Worm (Caenorhabditis elegans) whole organism, young adult: ENCODE results near the gene Y55F3BL.6.

Experiments used
- B0019.2 ChIP-seq: fragments of 200-800 bp; sonication (Bioruptor generic); conservative IDR thresholded peaks from 2 replicates; pipeline ENCODE4 v1.3.6; 2022; ENCODE audit warnings: missing genetic modification reagents, missing genetic modification characterization, missing compliant biosample characterization
- B0336.3 ChIP-seq: fragments of 200-800 bp; sonication (Bioruptor generic); IDR thresholded peaks from 2 replicates; pipeline ENCODE4 v1.3.6; 2022; ENCODE audit warnings: missing genetic modification characterization, missing compliant biosample characterization
- D2030.7 ChIP-seq: fragments of 200-800 bp; sonication (Bioruptor generic); IDR thresholded peaks from 2 replicates; pipeline ENCODE4 v1.3.6; 2022; ENCODE audit warnings: missing genetic modification reagents, missing genetic modification characterization, missing compliant biosample characterization
- F33H1.4 ChIP-seq: fragments of 200-800 bp; sonication (Bioruptor generic); IDR thresholded peaks from 2 replicates; pipeline ENCODE4 v1.3.6; 2022; ENCODE audit warnings: missing genetic modification reagents, missing genetic modification characterization, missing compliant biosample characterization
- F37B4.10 ChIP-seq: fragments of 200-800 bp; sonication (Bioruptor generic); IDR thresholded peaks from 2 replicates; pipeline ENCODE4 v1.3.6; 2022; ENCODE audit warnings: missing genetic modification characterization, missing compliant biosample characterization
- T26A5.8 ChIP-seq: sonication (generic microtip); optimal IDR thresholded peaks from 2 replicates; lab custom pipeline; 2016; ENCODE audit warnings: missing genetic modification characterization, missing compliant biosample characterization
- Y53G8AR.9 ChIP-seq: fragments of 200-800 bp; sonication (Bioruptor generic); conservative IDR thresholded peaks from 2 replicates; pipeline ENCODE4 v1.3.6; 2022; ENCODE audit warnings: missing genetic modification reagents, missing genetic modification characterization, missing compliant biosample characterization
- Y56A3A.18 ChIP-seq: fragments of 200-800 bp; sonication (Bioruptor generic); IDR thresholded peaks from 2 replicates; pipeline ENCODE4 v1.3.6; 2022; ENCODE audit warnings: missing genetic modification reagents, missing genetic modification characterization, missing compliant biosample characterization
- Y95B8A.8 ChIP-seq: fragments of 200-800 bp; sonication (Bioruptor generic); IDR thresholded peaks from 2 replicates; pipeline ENCODE4 v1.3.6; 2022; ENCODE audit warnings: missing genetic modification reagents, missing genetic modification characterization, missing compliant biosample characterization
- atf-7 ChIP-seq: sonication (generic microtip); optimal IDR thresholded peaks from 2 replicates; lab custom pipeline; 2017; ENCODE audit warnings: mild to moderate bottlenecking, missing genetic modification characterization, missing compliant biosample characterization
- attf-3 ChIP-seq: fragments of 200-800 bp; sonication (Bioruptor generic); conservative IDR thresholded peaks from 2 replicates; pipeline ENCODE4 v1.3.6; 2022; ENCODE audit warnings: missing genetic modification reagents, missing genetic modification characterization, missing compliant biosample characterization
- attf-5 ChIP-seq: fragments of 200-800 bp; sonication (Bioruptor generic); optimal IDR thresholded peaks from 2 replicates; lab custom pipeline; 2018; ENCODE audit warnings: mild to moderate bottlenecking, missing genetic modification characterization, missing compliant biosample characterization
- cebp-1 ChIP-seq, 2 experiments: fragments of 200-800 bp in 1 of 2; sonication (Bioruptor generic) in 1 of 2; sonication (generic microtip) in 1 of 2; IDR thresholded peaks in 1 of 2; optimal IDR thresholded peaks in 1 of 2; 2 replicates each; pipeline versions ENCODE4 v1.3.6 to Lab custom; 2017 to 2022; ENCODE audit warnings: missing compliant biosample characterization in 2 of 2, missing genetic modification characterization in 2 of 2, mild to moderate bottlenecking in 1 of 2, missing genetic modification reagents in 1 of 2, moderate library complexity in 1 of 2
- ceh-79 ChIP-seq: sonication (generic microtip); optimal IDR thresholded peaks from 2 replicates; lab custom pipeline; 2017; ENCODE audit warnings: mild to moderate bottlenecking, missing genetic modification characterization, missing compliant biosample characterization
- die-1 ChIP-seq: sonication (generic microtip); optimal IDR thresholded peaks from 2 replicates; lab custom pipeline; 2016; ENCODE audit warnings: missing genotype, mild to moderate bottlenecking, missing genetic modification characterization, missing compliant biosample characterization
- dox-1 ChIP-seq: fragments of 200-800 bp; sonication (Bioruptor generic); IDR thresholded peaks from 2 replicates; pipeline ENCODE4 v1.3.6; 2022; ENCODE audit warnings: missing genetic modification reagents, missing genetic modification characterization, missing compliant biosample characterization
- efl-1 ChIP-seq: fragments of 150-350 bp; optimal IDR thresholded peaks from 2 replicates; lab custom pipeline; 2014; ENCODE audit warnings: missing biosample characterization, missing genetic modification reagents, missing genetic modification characterization
- egl-44 ChIP-seq: fragments of 200-800 bp; sonication (Bioruptor generic); IDR thresholded peaks from 2 replicates; pipeline ENCODE4 v1.3.6; 2022; ENCODE audit warnings: missing genetic modification reagents, missing genetic modification characterization, missing compliant biosample characterization
- ets-4 ChIP-seq: fragments of 200-800 bp; sonication (Bioruptor generic); optimal IDR thresholded peaks from 2 replicates; lab custom pipeline; 2018; ENCODE audit warnings: mild to moderate bottlenecking, missing genetic modification characterization, missing compliant biosample characterization
- gei-17 ChIP-seq: fragments of 200-800 bp; sonication (Bioruptor generic); optimal IDR thresholded peaks from 2 replicates; lab custom pipeline; 2018; ENCODE audit warnings: mild to moderate bottlenecking, missing genetic modification characterization, missing compliant biosample characterization
- him-1 ChIP-seq: sonication (generic microtip); optimal IDR thresholded peaks from 2 replicates; lab custom pipeline; 2016; ENCODE audit warnings: missing genotype, missing genetic modification reagents, missing genetic modification characterization, missing compliant biosample characterization
- hlh-26 ChIP-seq: fragments of 200-800 bp; sonication (Bioruptor generic); conservative IDR thresholded peaks from 2 replicates; pipeline ENCODE4 v1.3.6; 2022; ENCODE audit warnings: missing genetic modification reagents, missing genetic modification characterization, missing compliant biosample characterization
- hmg-20 ChIP-seq: fragments of 200-800 bp; sonication (Bioruptor generic); IDR thresholded peaks from 2 replicates; pipeline ENCODE4 v1.3.6; 2022; ENCODE audit warnings: missing genetic modification reagents, missing genetic modification characterization, missing compliant biosample characterization
- hsf-1 ChIP-seq: fragments of 200-800 bp; sonication (Bioruptor generic); IDR thresholded peaks from 2 replicates; pipeline ENCODE4 v1.3.6; 2022; ENCODE audit warnings: missing genetic modification reagents, missing genetic modification characterization, missing compliant biosample characterization
- lag-1 ChIP-seq: fragments of 200-800 bp; sonication (Bioruptor generic); IDR thresholded peaks from 2 replicates; pipeline ENCODE4 v1.3.6; 2022; ENCODE audit warnings: missing genetic modification reagents, missing genetic modification characterization, missing compliant biosample characterization
- let-526 ChIP-seq: fragments of 200-800 bp; sonication (Bioruptor generic); IDR thresholded peaks from 2 replicates; pipeline ENCODE4 v1.3.6; 2022; ENCODE audit warnings: missing genetic modification reagents, missing genetic modification characterization, missing compliant biosample characterization
- lin-35 ChIP-seq, 3 experiments: fragments of 150-350 bp in 2 of 3; sonication (generic microtip) in 1 of 3; optimal IDR thresholded peaks; 2 replicates each; lab custom pipeline; 2014 to 2018; ENCODE audit warnings: missing biosample characterization in 3 of 3, missing genetic modification characterization in 3 of 3, missing genetic modification reagents in 3 of 3
- lin-54 ChIP-seq: fragments of 200-800 bp; sonication (Bioruptor generic); optimal IDR thresholded peaks from 2 replicates; lab custom pipeline; 2018; ENCODE audit warnings: mild to moderate bottlenecking, missing genetic modification characterization, missing compliant biosample characterization
- lir-1 ChIP-seq: fragments of 200-800 bp; sonication (Bioruptor generic); conservative IDR thresholded peaks from 2 replicates; pipeline ENCODE4 v1.3.6; 2022; ENCODE audit warnings: missing genetic modification reagents, missing genetic modification characterization, missing compliant biosample characterization
- madf-10 ChIP-seq: sonication (generic microtip); optimal IDR thresholded peaks from 2 replicates; lab custom pipeline; 2016; ENCODE audit warnings: mild to moderate bottlenecking, missing genetic modification characterization, missing compliant biosample characterization
- mcd-1 ChIP-seq: fragments of 200-800 bp; sonication (Bioruptor generic); IDR thresholded peaks from 2 replicates; pipeline ENCODE4 v1.3.6; 2022; ENCODE audit warnings: missing genetic modification reagents, missing genetic modification characterization, missing compliant biosample characterization
- mel-28 ChIP-seq: sonication (generic microtip); optimal IDR thresholded peaks from 2 replicates; lab custom pipeline; 2016; ENCODE audit warnings: borderline replicate concordance, mild to moderate bottlenecking, missing genetic modification characterization, missing compliant biosample characterization
- mxl-1 ChIP-seq: sonication (generic microtip); optimal IDR thresholded peaks from 2 replicates; lab custom pipeline; 2016; ENCODE audit warnings: missing genetic modification characterization, missing compliant biosample characterization
- nfya-2 ChIP-seq: fragments of 200-800 bp; sonication (Bioruptor generic); IDR thresholded peaks from 2 replicates; pipeline ENCODE4 v1.3.6; 2022; ENCODE audit warnings: missing genetic modification reagents, missing genetic modification characterization, missing compliant biosample characterization
- nfyb-1 ChIP-seq: fragments of 200-800 bp; sonication (Bioruptor generic); IDR thresholded peaks from 2 replicates; pipeline ENCODE4 v1.3.6; 2022; ENCODE audit warnings: missing genetic modification reagents, missing genetic modification characterization, missing compliant biosample characterization
- nhr-27 ChIP-seq: fragments of 200-800 bp; sonication (Bioruptor generic); optimal IDR thresholded peaks from 2 replicates; lab custom pipeline; 2018; ENCODE audit warnings: mild to moderate bottlenecking, missing genetic modification characterization, moderate library complexity, missing compliant biosample characterization
- rcor-1 ChIP-seq: fragments of 200-800 bp; sonication (Bioruptor generic); IDR thresholded peaks from 2 replicates; pipeline ENCODE4 v1.3.6; 2022; ENCODE audit warnings: missing genetic modification reagents, missing genetic modification characterization, missing compliant biosample characterization
- repo-1 ChIP-seq: sonication (generic microtip); optimal IDR thresholded peaks from 2 replicates; lab custom pipeline; 2017; ENCODE audit warnings: mild to moderate bottlenecking, missing genetic modification characterization, missing compliant biosample characterization
- sdz-38 ChIP-seq: sonication (generic microtip); optimal IDR thresholded peaks from 2 replicates; lab custom pipeline; 2016; ENCODE audit warnings: missing genotype, missing genetic modification characterization, missing compliant biosample characterization
- sea-2 ChIP-seq: fragments of 200-800 bp; sonication (Bioruptor generic); IDR thresholded peaks from 2 replicates; pipeline ENCODE4 v1.3.6; 2022; ENCODE audit warnings: missing genetic modification characterization, missing compliant biosample characterization
- snpc-1.3 ChIP-seq: sonication (generic microtip); optimal IDR thresholded peaks from 2 replicates; lab custom pipeline; 2017; ENCODE audit warnings: missing genetic modification characterization, mild to moderate bottlenecking, missing compliant biosample characterization, antibody characterized with exemption, moderate library complexity, missing genotype, missing genetic modification reagents; ENCODE audit not compliant: insufficient read depth
- snpc-4 ChIP-seq, 5 experiments: fragments of 150-350 bp in 1 of 5; sonication (generic microtip) in 4 of 5; optimal IDR thresholded peaks; 2 replicates each; lab custom pipeline; 2014 to 2018; ENCODE audit warnings: missing genetic modification characterization in 5 of 5, missing biosample characterization in 3 of 5, antibody characterized with exemption in 2 of 5, mild to moderate bottlenecking in 2 of 5, missing compliant biosample characterization in 2 of 5, missing genotype in 2 of 5, moderate library complexity in 2 of 5, missing genetic modification reagents in 1 of 5
- somi-1 ChIP-seq: fragments of 200-800 bp; sonication (Bioruptor generic); optimal IDR thresholded peaks from 2 replicates; lab custom pipeline; 2018; ENCODE audit warnings: mild to moderate bottlenecking, missing genetic modification characterization, missing compliant biosample characterization
- tlf-1 ChIP-seq: fragments of 200-800 bp; sonication (Bioruptor generic); optimal IDR thresholded peaks from 2 replicates; lab custom pipeline; 2018; ENCODE audit warnings: mild to moderate bottlenecking, missing genetic modification characterization, missing compliant biosample characterization
- unc-130 ChIP-seq: sonication (generic microtip); optimal IDR thresholded peaks from 2 replicates; lab custom pipeline; 2016; ENCODE audit warnings: missing genetic modification reagents, missing genetic modification characterization, missing compliant biosample characterization

Gene Y55F3BL.6

DNA sequence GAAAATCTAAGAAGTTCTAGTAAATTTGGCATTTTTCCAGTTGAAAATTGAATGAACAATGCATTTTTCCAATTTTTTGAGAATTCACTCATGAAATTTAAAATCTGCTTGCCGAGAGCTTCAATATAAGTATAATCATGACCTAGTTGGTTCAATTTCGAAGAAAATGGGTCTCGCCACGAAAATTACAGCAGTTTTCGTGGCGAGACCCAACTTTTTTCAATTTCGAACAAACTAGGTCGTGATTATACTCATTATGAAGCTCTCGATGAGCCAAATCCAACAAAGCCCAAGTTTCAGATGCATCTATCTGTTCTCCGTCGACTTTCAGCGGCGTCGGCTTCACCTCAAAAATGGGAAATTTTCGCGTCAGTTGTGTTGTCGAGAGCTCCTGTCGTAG is 6.4 kb downstream of the Y55F3BL.6 start, which contains the start of gene mrpl-46:
TSS of gene mrpl-46 (plus strand) at position 301 of the 400 bp plus-strand sequence.
- TF ChIP-seq lir-1 (GFP tag; lab: Robert Waterston, UW) (no peak), B0019.2 (GFP tag; lab: Robert Waterston, UW) (no peak), D2030.7 (GFP tag; lab: Robert Waterston, UW) (no peak), nfyb-1 (GFP tag; lab: Robert Waterston, UW) (no peak), T26A5.8 (tag; lab: Kevin White, UChicago) (no peak), rcor-1 (GFP tag; lab: Robert Waterston, UW) (no peak), Y56A3A.18 (GFP tag; lab: Robert Waterston, UW) (no peak), hsf-1 (GFP tag; lab: Robert Waterston, UW) (no peak), mxl-1 (tag; lab: Kevin White, UChicago) (no peak), nhr-27 (tag; lab: Kevin White, UChicago) (no peak), die-1 (tag; lab: Kevin White, UChicago) (no peak), atf-7 (no peak), let-526 (no peak), attf-3 (GFP tag; lab: Robert Waterston, UW) (no peak), nfya-2 (no peak), B0336.3 (GFP tag; lab: Robert Waterston, UW) (no peak), ceh-79 (tag; lab: Kevin White, UChicago) (no peak), sea-2 (no peak), somi-1 (GFP tag; lab: Kevin White, UChicago) (no peak)

DNA sequence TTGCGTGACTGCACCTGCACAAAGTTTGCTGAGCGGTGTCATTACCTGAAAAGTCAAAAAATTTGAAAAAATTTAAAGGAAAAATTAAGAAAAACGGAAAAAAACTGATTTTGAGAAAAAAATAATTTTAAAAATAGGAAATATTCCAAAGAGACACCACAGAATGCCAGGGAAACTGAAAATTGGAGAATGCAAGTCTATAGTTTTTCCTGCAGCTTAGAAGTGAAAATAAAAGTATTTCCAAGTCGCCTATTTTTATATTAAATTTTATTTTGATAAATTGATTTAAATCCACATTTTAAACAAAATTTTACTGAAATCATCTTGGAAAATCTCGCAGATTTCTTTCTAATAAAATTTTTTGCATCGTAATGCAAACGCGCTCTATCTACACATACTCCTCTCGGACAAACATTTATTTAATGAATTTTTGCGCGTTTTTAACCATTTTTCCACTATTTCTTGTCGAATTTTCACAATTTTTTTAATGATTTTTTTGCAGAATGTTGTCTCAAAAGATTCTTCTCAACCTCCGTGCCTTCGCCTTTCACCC is 10.3 kb downstream of the Y55F3BL.6 start, which contains the start of the genes F56B3.11 and ech-5:
TSS of gene F56B3.11 (minus strand) at position 51 of the 553 bp plus-strand sequence.
TSS of gene ech-5 (plus strand) at position 503 of the 553 bp plus-strand sequence.
- TF ChIP-seq snpc-4 (GFP tag; optimal IDR thresholded peaks at IDR 0.05; lab: Kevin White, UChicago) = no peak
- peak in 3 of 4 experiments; percentile 11 to 62 (median 35) for TF ChIP-seq snpc-4 (tag; optimal IDR thresholded peaks at IDR 0.05; lab: Kevin White, UChicago)
- no peak for TF ChIP-seq cebp-1 (GFP tag; IDR thresholded peaks at IDR 0.05; lab: Robert Waterston, UW)
- peak; percentile 52 for TF ChIP-seq cebp-1 (tag; optimal IDR thresholded peaks at IDR 0.05; lab: Kevin White, UChicago)
- TF ChIP-seq lag-1 (GFP tag; lab: Robert Waterston, UW) = no peak
- TF ChIP-seq ets-4 (GFP tag; lab: Kevin White, UChicago) = no peak
- TF ChIP-seq hlh-26 (GFP tag; lab: Robert Waterston, UW) = no peak
- peak; percentile 80 for TF ChIP-seq attf-5 (GFP tag; lab: Kevin White, UChicago)
- no peak for TF ChIP-seq ceh-79 (tag; lab: Kevin White, UChicago)
- TF ChIP-seq him-1 (tag; lab: Kevin White, UChicago) = peak; percentile 28
- no peak for TF ChIP-seq mel-28 (tag; lab: Kevin White, UChicago)
- TF ChIP-seq mcd-1 = peak; percentile 94
- peak; percentile 68 for TF ChIP-seq madf-10
- peak in 1 of 3 experiments; percentile 32 for TF ChIP-seq lin-35 (GFP tag; optimal IDR thresholded peaks at IDR 0.05; lab: Kevin White, UChicago)
- TF ChIP-seq Y53G8AR.9 (GFP tag; lab: Robert Waterston, UW) = no peak
- peak; percentile 52; the same call in 1 of the 2 replicates for TF ChIP-seq dox-1 (GFP tag; lab: Robert Waterston, UW)
- TF ChIP-seq tlf-1 = peak; percentile 9
- TF ChIP-seq snpc-1.3 (tag; lab: Kevin White, UChicago) = peak; percentile 24
- TF ChIP-seq repo-1 (tag; lab: Kevin White, UChicago) = no peak
- TF ChIP-seq Y95B8A.8 = 0 out of 2 replicates have a peak, but pooled peaks have one; percentile 20
- TF ChIP-seq gei-17 = no peak
- TF ChIP-seq sdz-38 = no peak
- peak; percentile 55; the same call in 1 of the 2 replicates for TF ChIP-seq attf-3 (GFP tag; lab: Robert Waterston, UW)
- no peak for TF ChIP-seq hmg-20 (GFP tag; lab: Robert Waterston, UW)
- TF ChIP-seq unc-130 (GFP tag; lab: Kevin White, UChicago) = peak; percentile 84
- no peak for TF ChIP-seq egl-44 (GFP tag; lab: Robert Waterston, UW)
- TF ChIP-seq lin-54 (GFP tag; lab: Kevin White, UChicago) = peak; percentile 28
- TF ChIP-seq F33H1.4 = peak; percentile 31; the same call in 1 of the 2 replicates
- TF ChIP-seq nfyb-1 (GFP tag; lab: Robert Waterston, UW) = no peak
- TF ChIP-seq efl-1 (GFP tag; lab: Kevin White, UChicago) = peak; percentile 14
- no peak for TF ChIP-seq somi-1 (GFP tag; lab: Kevin White, UChicago)
- TF ChIP-seq F37B4.10 (GFP tag; lab: Robert Waterston, UW) = no peak
